Worm (Caenorhabditis elegans) whole organism, L4 larva: Measurements from ENCODE around the gene comt-1.

Experiments
- D1046.2 ChIP-seq: fragments of 200-800 bp; sonication (Bioruptor generic); IDR thresholded peaks from 2 replicates; pipeline ENCODE4 v1.3.6; 2022; ENCODE audit warnings: missing genetic modification characterization, missing compliant biosample characterization
- F10B5.3 ChIP-seq: sonication (generic microtip); optimal IDR thresholded peaks from 2 replicates; lab custom pipeline; 2016; ENCODE audit warnings: mild to moderate bottlenecking, missing genetic modification characterization, missing compliant biosample characterization
- R02D3.7 ChIP-seq: fragments of 150-350 bp; sonication (generic microtip); optimal IDR thresholded peaks from 3 replicates; lab custom pipeline; 2014; ENCODE audit warnings: missing biosample characterization, missing genetic modification characterization
- T26A8.4 ChIP-seq: fragments of 200-800 bp; sonication (Bioruptor generic); IDR thresholded peaks from 2 replicates; pipeline ENCODE4 v1.3.6; 2022; ENCODE audit warnings: missing genetic modification characterization, missing compliant biosample characterization
- Y105C5A.15 ChIP-seq: fragments of 200-800 bp; sonication (Bioruptor generic); IDR thresholded peaks from 2 replicates; pipeline ENCODE4 v1.3.6; 2022; ENCODE audit warnings: missing genetic modification characterization, missing compliant biosample characterization
- Y75B8A.6 ChIP-seq: fragments of 200-800 bp; sonication (Bioruptor generic); IDR thresholded peaks from 2 replicates; pipeline ENCODE4 v1.3.6; 2022; ENCODE audit warnings: missing genetic modification reagents, missing genetic modification characterization, missing compliant biosample characterization
- ama-1 ChIP-seq: fragments of 150-350 bp; optimal IDR thresholded peaks from 2 replicates; lab custom pipeline; 2014; ENCODE audit warnings: inconsistent platforms, mixed read lengths
- ceh-32 ChIP-seq: sonication (generic microtip); optimal IDR thresholded peaks from 2 replicates; lab custom pipeline; 2016; ENCODE audit warnings: mild to moderate bottlenecking, missing genetic modification characterization, missing compliant biosample characterization; ENCODE audit not compliant: poor library complexity
- ceh-44 ChIP-seq: fragments of 200-800 bp; sonication (Bioruptor generic); IDR thresholded peaks from 2 replicates; pipeline ENCODE4 v1.3.6; 2022; ENCODE audit warnings: missing genetic modification reagents, missing genetic modification characterization, missing compliant biosample characterization
- ceh-62 ChIP-seq: sonication (generic microtip); optimal IDR thresholded peaks from 2 replicates; lab custom pipeline; 2017; ENCODE audit warnings: missing biosample characterization, missing genetic modification characterization
- cey-2 ChIP-seq: sonication (generic microtip); optimal IDR thresholded peaks from 3 replicates; lab custom pipeline; 2017; ENCODE audit warnings: missing genetic modification characterization, mild to moderate bottlenecking, missing compliant biosample characterization, antibody characterized with exemption, borderline replicate concordance; ENCODE audit not compliant: insufficient read depth
- daf-12 ChIP-seq: fragments of 150-350 bp; optimal IDR thresholded peaks from 2 replicates; lab custom pipeline; 2014; ENCODE audit warnings: missing biosample characterization, missing genetic modification reagents, missing genetic modification characterization
- daf-16 ChIP-seq, 3 experiments: sonication (generic microtip); optimal IDR thresholded peaks; 2 replicates each; lab custom pipeline; 2016 to 2017; ENCODE audit warnings: missing genetic modification characterization in 3 of 3, missing genetic modification reagents in 3 of 3, mild to moderate bottlenecking in 2 of 3, missing compliant biosample characterization in 2 of 3, missing biosample characterization in 1 of 3, moderate library complexity in 1 of 3
- daf-19 ChIP-seq: fragments of 200-800 bp; sonication (Bioruptor generic); conservative IDR thresholded peaks from 2 replicates; pipeline ENCODE4 v1.3.6; 2022; ENCODE audit warnings: missing genetic modification characterization, missing compliant biosample characterization
- dmd-8 ChIP-seq: fragments of 200-800 bp; sonication (Bioruptor generic); IDR thresholded peaks from 2 replicates; pipeline ENCODE4 v1.3.6; 2022; ENCODE audit warnings: missing genetic modification characterization, missing compliant biosample characterization
- dmd-9 ChIP-seq: fragments of 200-800 bp; sonication (Bioruptor generic); IDR thresholded peaks from 2 replicates; pipeline ENCODE4 v1.3.6; 2022; ENCODE audit warnings: missing genetic modification reagents, missing genetic modification characterization, missing compliant biosample characterization
- dpl-1 ChIP-seq: fragments of 150-350 bp; optimal IDR thresholded peaks from 2 replicates; lab custom pipeline; 2014; ENCODE audit warnings: missing biosample characterization, missing genetic modification reagents, missing genetic modification characterization
- duxl-1 ChIP-seq: sonication (generic microtip); optimal IDR thresholded peaks from 2 replicates; lab custom pipeline; 2016; ENCODE audit warnings: mild to moderate bottlenecking, missing genetic modification characterization, moderate library complexity, missing compliant biosample characterization; ENCODE audit not compliant: poor library complexity
- egl-27 ChIP-seq: sonication (generic microtip); optimal IDR thresholded peaks from 3 replicates; lab custom pipeline; 2017; ENCODE audit warnings: missing biosample characterization, missing genetic modification reagents, missing genetic modification characterization
- egl-43 ChIP-seq: fragments of 200-800 bp; sonication (Bioruptor generic); IDR thresholded peaks from 2 replicates; pipeline ENCODE4 v1.3.6; 2022; ENCODE audit warnings: missing genetic modification reagents, missing genetic modification characterization, missing compliant biosample characterization
- fkh-10 ChIP-seq: fragments of 150-350 bp; optimal IDR thresholded peaks from 2 replicates; lab custom pipeline; 2014; ENCODE audit warnings: missing biosample characterization, missing genetic modification reagents, missing genetic modification characterization
- hif-1 ChIP-seq, 2 experiments: sonication (generic microtip); optimal IDR thresholded peaks; 2 replicates each; lab custom pipeline; 2016 to 2017; ENCODE audit warnings: missing compliant biosample characterization in 2 of 2, missing genetic modification characterization in 2 of 2, missing genetic modification reagents in 2 of 2, missing genotype in 2 of 2, mild to moderate bottlenecking in 1 of 2
- lin-1 ChIP-seq: fragments of 200-800 bp; sonication (Bioruptor generic); IDR thresholded peaks from 2 replicates; pipeline ENCODE4 v1.3.6; 2022; ENCODE audit warnings: missing genetic modification reagents, missing genetic modification characterization, missing compliant biosample characterization
- lir-3 ChIP-seq: sonication (generic microtip); optimal IDR thresholded peaks from 2 replicates; lab custom pipeline; 2016; ENCODE audit warnings: mild to moderate bottlenecking, missing genetic modification characterization, missing compliant biosample characterization
- lsy-2 ChIP-seq, 2 experiments: fragments of 150-350 bp in 1 of 2; sonication (generic microtip) in 1 of 2; optimal IDR thresholded peaks; 2 replicates each; lab custom pipeline; 2014 to 2017; ENCODE audit warnings: missing biosample characterization in 2 of 2, missing genetic modification characterization in 2 of 2
- mdl-1 ChIP-seq, 2 experiments: fragments of 150-350 bp in 1 of 2; sonication (generic microtip) in 1 of 2; optimal IDR thresholded peaks; 2 replicates each; lab custom pipeline; 2014 to 2017; ENCODE audit warnings: missing biosample characterization in 2 of 2, missing genetic modification characterization in 2 of 2
- mdt-29 ChIP-seq: fragments of 200-800 bp; sonication (Bioruptor generic); IDR thresholded peaks from 2 replicates; pipeline ENCODE4 v1.3.6; 2022; ENCODE audit warnings: missing genetic modification reagents, missing genetic modification characterization, missing compliant biosample characterization
- mes-2 ChIP-seq: sonication (generic microtip); optimal IDR thresholded peaks from 2 replicates; lab custom pipeline; 2016; ENCODE audit warnings: missing genotype, mild to moderate bottlenecking, missing genetic modification characterization, missing compliant biosample characterization; ENCODE audit not compliant: poor library complexity, severe bottlenecking
- mxl-2 ChIP-seq: fragments of 200-800 bp; sonication (Bioruptor generic); conservative IDR thresholded peaks from 2 replicates; pipeline ENCODE4 v1.3.6; 2022; ENCODE audit warnings: missing genetic modification reagents, missing genetic modification characterization, missing compliant biosample characterization
- mxl-3 ChIP-seq: fragments of 200-800 bp; sonication (Bioruptor generic); optimal IDR thresholded peaks from 2 replicates; lab custom pipeline; 2018; ENCODE audit warnings: mild to moderate bottlenecking, missing genetic modification characterization, missing compliant biosample characterization
- nhr-41 ChIP-seq: fragments of 200-800 bp; sonication (Bioruptor generic); IDR thresholded peaks from 2 replicates; pipeline ENCODE4 v1.3.6; 2022; ENCODE audit warnings: missing genetic modification reagents, missing genetic modification characterization, missing compliant biosample characterization
- nhr-48 ChIP-seq: sonication (generic microtip); optimal IDR thresholded peaks from 2 replicates; lab custom pipeline; 2016; ENCODE audit warnings: mild to moderate bottlenecking, missing genetic modification characterization, missing compliant biosample characterization
- pha-4 ChIP-seq, 2 experiments: fragments of 150-350 bp in 1 of 2; fragments of 200-800 bp in 1 of 2; sonication (Bioruptor generic) in 1 of 2; IDR thresholded peaks in 1 of 2; optimal IDR thresholded peaks in 1 of 2; 2 replicates each; pipeline versions ENCODE4 v1.3.6 to Lab custom; 2014 to 2022; ENCODE audit warnings: missing genetic modification characterization in 2 of 2, missing genetic modification reagents in 2 of 2, missing biosample characterization in 1 of 2, missing compliant biosample characterization in 1 of 2
- php-3 ChIP-seq: fragments of 200-800 bp; sonication (Bioruptor generic); IDR thresholded peaks from 2 replicates; pipeline ENCODE4 v1.3.6; 2022; ENCODE audit warnings: missing genetic modification reagents, missing genetic modification characterization, missing compliant biosample characterization
- saeg-2 ChIP-seq: fragments of 200-800 bp; sonication (Bioruptor generic); IDR thresholded peaks from 2 replicates; pipeline ENCODE4 v1.3.6; 2022; ENCODE audit warnings: missing genetic modification reagents, missing genetic modification characterization, missing compliant biosample characterization
- sdz-12 ChIP-seq: fragments of 200-800 bp; sonication (Bioruptor generic); optimal IDR thresholded peaks from 2 replicates; lab custom pipeline; 2018; ENCODE audit warnings: mild to moderate bottlenecking, missing genetic modification characterization, missing compliant biosample characterization
- skn-1 ChIP-seq: fragments of 150-350 bp; optimal IDR thresholded peaks from 2 replicates; lab custom pipeline; 2014; ENCODE audit warnings: missing biosample characterization, missing genetic modification characterization
- snpc-1.2 ChIP-seq: fragments of 200-800 bp; sonication (Bioruptor generic); IDR thresholded peaks from 2 replicates; pipeline ENCODE4 v1.3.6; 2022; ENCODE audit warnings: missing genetic modification reagents, missing genetic modification characterization, missing compliant biosample characterization
- snpc-4 ChIP-seq: fragments of 150-350 bp; optimal IDR thresholded peaks from 2 replicates; lab custom pipeline; 2014; ENCODE audit warnings: missing biosample characterization, missing genetic modification characterization
- tag-97 ChIP-seq: fragments of 200-800 bp; sonication (Bioruptor generic); IDR thresholded peaks from 2 replicates; pipeline ENCODE4 v1.3.6; 2022; ENCODE audit warnings: missing genetic modification characterization, missing compliant biosample characterization
- tra-1 ChIP-seq: fragments of 200-800 bp; sonication (Bioruptor generic); IDR thresholded peaks from 2 replicates; pipeline ENCODE4 v1.3.6; 2022; ENCODE audit warnings: missing genetic modification reagents, missing genetic modification characterization, missing compliant biosample characterization
- unc-62 ChIP-seq, 3 experiments: fragments of 150-350 bp in 1 of 3; sonication (generic microtip); optimal IDR thresholded peaks in 2 of 3; peaks in 1 of 3; 1 replicate in 1 of 3; 2 replicates in 2 of 3; lab custom pipeline; 2014 to 2017; ENCODE audit warnings: missing biosample characterization in 3 of 3, missing genetic modification characterization in 3 of 3, missing genetic modification reagents in 3 of 3, missing genotype in 1 of 3
- zfp-3 ChIP-seq: fragments of 200-800 bp; sonication (Bioruptor generic); conservative IDR thresholded peaks from 2 replicates; pipeline ENCODE4 v1.3.6; 2022; ENCODE audit warnings: missing genetic modification reagents, missing genetic modification characterization, missing compliant biosample characterization
- zip-11 ChIP-seq: fragments of 200-800 bp; sonication (Bioruptor generic); IDR thresholded peaks from 2 replicates; pipeline ENCODE4 v1.3.6; 2022; ENCODE audit warnings: missing genetic modification characterization, missing compliant biosample characterization
- ztf-7 ChIP-seq: fragments of 150-350 bp; optimal IDR thresholded peaks from 2 replicates; lab custom pipeline; 2014; ENCODE audit warnings: missing biosample characterization, missing genetic modification characterization

comt-1 gene

DNA sequence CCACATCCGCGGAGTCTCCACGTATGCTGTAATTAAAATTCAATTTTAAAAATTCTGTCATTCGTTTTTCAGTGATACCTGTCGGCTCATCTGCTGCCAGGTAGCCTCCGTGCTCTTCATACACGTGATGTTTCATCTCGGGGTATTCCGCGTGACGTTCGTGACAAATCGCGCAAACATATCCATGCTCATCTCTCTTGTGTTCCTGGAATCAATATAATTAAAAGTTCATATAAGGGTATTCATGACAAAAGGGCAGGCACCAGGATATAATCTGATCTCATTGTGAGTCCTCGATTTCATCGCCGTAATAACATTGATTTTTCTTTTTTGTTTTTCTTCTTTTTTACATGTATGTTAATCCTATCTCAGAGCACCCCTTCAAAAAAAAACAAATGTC lies 8.3 kb downstream of the comt-1 start:
- TF ChIP-seq nhr-48 (tag; lab: Kevin White, UChicago) = no peak
- no peak for TF ChIP-seq snpc-4 (tag; lab: Kevin White, UChicago)
- TF ChIP-seq tag-97 (GFP tag; lab: Robert Waterston, UW) = no peak
- TF ChIP-seq mdl-1 (tag; optimal IDR thresholded peaks at IDR 0.05; lab: Kevin White, UChicago) = no peak
- TF ChIP-seq lsy-2 (tag; optimal IDR thresholded peaks at IDR 0.05; lab: Kevin White, UChicago) = no peak
- no peak for TF ChIP-seq daf-12 (tag; lab: Kevin White, UChicago)
- TF ChIP-seq dpl-1 (GFP tag; lab: Kevin White, UChicago) = no peak
- TF ChIP-seq mdt-29 (GFP tag; lab: Robert Waterston, UW) = no peak
- no peak for TF ChIP-seq saeg-2
- TF ChIP-seq F10B5.3 (tag; lab: Kevin White, UChicago) = no peak
- TF ChIP-seq pha-4 (GFP tag; IDR thresholded peaks at IDR 0.05; lab: Robert Waterston, UW) = no peak
- no peak for TF ChIP-seq pha-4 (tag; optimal IDR thresholded peaks at IDR 0.05; lab: Kevin White, UChicago)
- TF ChIP-seq ceh-32 (tag; lab: Kevin White, UChicago) = no peak
- no peak for TF ChIP-seq mes-2 (tag; lab: Kevin White, UChicago)

DNA sequence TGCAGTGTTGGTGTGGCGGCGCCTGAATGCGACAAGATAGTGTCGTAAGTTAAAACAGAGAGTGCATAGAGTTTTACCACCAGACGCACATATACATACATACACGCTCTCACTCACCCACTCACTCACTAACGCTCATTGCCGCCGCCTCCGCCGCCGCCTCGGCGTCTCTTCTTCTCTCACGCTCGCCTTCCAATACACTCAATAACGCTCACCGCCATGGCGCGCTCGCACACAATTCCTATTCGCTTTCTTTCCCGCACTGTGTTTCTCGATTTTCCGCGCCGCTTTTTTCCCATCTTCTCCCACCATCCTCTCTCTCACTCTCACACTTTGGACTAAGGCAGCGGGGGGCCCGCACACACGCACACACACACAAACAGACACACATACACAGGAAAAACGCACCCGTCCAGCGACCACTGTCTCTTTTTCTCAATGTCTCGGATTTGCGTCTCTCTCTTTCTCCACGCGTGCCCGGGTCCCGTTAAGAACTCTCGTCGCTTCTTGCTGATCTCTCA lies 9.8 kb downstream of the comt-1 start, which contains the start of gene kin-29:
TSS of gene kin-29 (minus strand) at position 51 of the 521 bp plus-strand sequence.
- TF ChIP-seq dmd-9 (peak; percentile 62; the same call in 1 of the 2 replicates), unc-62 (GFP tag; optimal IDR thresholded peaks at IDR 0.05 in 1 of 2; lab: Kevin White, UChicago) (peak in 1 of 2 experiments; percentile 99), unc-62 (tag; optimal IDR thresholded peaks at IDR 0.05; lab: Kevin White, UChicago) (no peak), daf-16 (GFP tag; optimal IDR thresholded peaks at IDR 0.05; lab: Kevin White, UChicago) (peak; percentile 68 to 79), daf-16 (tag; optimal IDR thresholded peaks at IDR 0.05; lab: Kevin White, UChicago) (peak; percentile 79), ama-1 (lab: Kevin White, UChicago) (peak; percentile 23), tra-1 (peak; percentile 44; the same call in 1 of the 2 replicates), D1046.2 (no peak), Y105C5A.15 (GFP tag; lab: Robert Waterston, UW) (no peak), zfp-3 (GFP tag; lab: Robert Waterston, UW) (no peak), duxl-1 (peak; percentile 53), T26A8.4 (GFP tag; lab: Robert Waterston, UW) (peak; percentile 82), pha-4 (GFP tag; IDR thresholded peaks at IDR 0.05; lab: Robert Waterston, UW) (peak; percentile 72), pha-4 (tag; optimal IDR thresholded peaks at IDR 0.05; lab: Kevin White, UChicago) (no peak), ceh-44 (GFP tag; lab: Robert Waterston, UW) (no peak), F10B5.3 (tag; lab: Kevin White, UChicago) (peak; percentile 46), cey-2 (tag; lab: Kevin White, UChicago) (no peak), mxl-3 (GFP tag; lab: Kevin White, UChicago) (peak; percentile 85), nhr-41 (GFP tag; lab: Robert Waterston, UW) (peak; percentile 5; the same call in 1 of the 2 replicates), daf-19 (GFP tag; lab: Robert Waterston, UW) (no peak), R02D3.7 (tag; lab: Kevin White, UChicago) (no peak), dmd-8 (GFP tag; lab: Robert Waterston, UW) (no peak), Y75B8A.6 (GFP tag; lab: Robert Waterston, UW) (no peak), zip-11 (no peak), mdt-29 (GFP tag; lab: Robert Waterston, UW) (no peak), sdz-12 (GFP tag; lab: Kevin White, UChicago) (no peak), snpc-1.2 (GFP tag; lab: Robert Waterston, UW) (0 out of 2 replicates have a peak, but pooled peaks have one; percentile 18), skn-1 (tag; lab: Kevin White, UChicago) (no peak), dpl-1 (GFP tag; lab: Kevin White, UChicago) (peak; percentile 39), egl-43 (peak; percentile 82), egl-27 (tag; lab: Kevin White, UChicago) (no peak), mxl-2 (GFP tag; lab: Robert Waterston, UW) (no peak), lin-1 (GFP tag; lab: Robert Waterston, UW) (peak; percentile 37; the same call in 1 of the 2 replicates), fkh-10 (GFP tag; lab: Kevin White, UChicago) (peak; percentile 93), ztf-7 (tag; lab: Kevin White, UChicago) (peak; percentile 31), lir-3 (no peak), php-3 (peak; percentile 61), hif-1 (tag; optimal IDR thresholded peaks at IDR 0.05; lab: Kevin White, UChicago) (peak; percentile 45 to 90), ceh-62 (tag; lab: Kevin White, UChicago) (no peak), ceh-32 (tag; lab: Kevin White, UChicago) (peak; percentile 46)
